Fruit fly (Drosophila melanogaster): ENCODE data around the gene Rsph9.

Rsph9 gene

dm6 chr2L:17383588-17384308 lies 28.7 kb downstream of the Rsph9 start, which contains the start of gene Lrch (continued):
- TF ChIP-seq CG30020 (tag; optimal IDR thresholded peaks at IDR 0.05) (no peak), tll (GFP tag; optimal IDR thresholded peaks at IDR 0.05) (peak in 1 of 2 experiments; percentile 21), lilli (GFP tag; optimal IDR thresholded peaks at IDR 0.05) (no peak), CG7556 (GFP tag; optimal IDR thresholded peaks at IDR 0.05) (no peak), HmgD (GFP tag; optimal IDR thresholded peaks at IDR 0.05) (peak; percentile 31), Trl (optimal IDR thresholded peaks at IDR 0.05) (no peak), Trl (GFP tag; optimal IDR thresholded peaks at IDR 0.05) (peak; percentile 35), dimm (GFP tag; IDR thresholded peaks at IDR 0.05) (no peak), aop (GFP tag; IDR thresholded peaks at IDR 0.05) (peak; percentile 71; the same call in 1 of the 2 replicates), gt (GFP tag; IDR thresholded peaks at IDR 0.05) (no peak), sens (GFP tag) (peak; percentile 58), CG3995 (GFP tag; optimal IDR thresholded peaks at IDR 0.05) (no peak), chinmo (GFP tag; IDR thresholded peaks at IDR 0.05; ENCODE audit: partially characterized antibody) (peak; percentile 66; the same call in 1 of the 4 replicates), otp (GFP tag; IDR thresholded peaks at IDR 0.05) (peak; percentile 58; the same call in 2 of the 3 replicates), prd (optimal IDR thresholded peaks at IDR 0.05) (no peak), prd (GFP tag; IDR thresholded peaks at IDR 0.05) (peak; percentile 30; the same call in 1 of the 3 replicates), vvl (GFP tag; IDR thresholded peaks at IDR 0.05) (peak; percentile 63; the same call in 1 of the 2 replicates), Oli (tag; optimal IDR thresholded peaks at IDR 0.05) (no peak), CG9437 (GFP tag; optimal IDR thresholded peaks at IDR 0.05) (peak; percentile 6), lbe (GFP tag; optimal IDR thresholded peaks at IDR 0.05) (no peak), CG12391 (tag; optimal IDR thresholded peaks at IDR 0.05) (no peak), sens-2 (GFP tag; IDR thresholded peaks at IDR 0.05) (no peak), Asciz (GFP tag; optimal IDR thresholded peaks at IDR 0.05) (no peak), CTCF (GFP tag; optimal IDR thresholded peaks at IDR 0.05) (no peak), CG5953 (GFP tag; IDR thresholded peaks at IDR 0.05) (no peak), Med (GFP tag) (peak; percentile 86), NC2α (GFP tag; optimal IDR thresholded peaks at IDR 0.05) (no peak), lab (GFP tag; optimal IDR thresholded peaks at IDR 0.05) (peak; percentile 74), CG17612 (GFP tag; IDR thresholded peaks at IDR 0.05) (no peak), Chrac-16 (GFP tag; optimal IDR thresholded peaks at IDR 0.05) (no peak), az2 (GFP tag; optimal IDR thresholded peaks at IDR 0.05) (no peak), CG8924 (tag; optimal IDR thresholded peaks at IDR 0.05) (peak; percentile 39), CG10543 (GFP tag; optimal IDR thresholded peaks at IDR 0.05) (peak; percentile 28), CG14667 (GFP tag; IDR thresholded peaks at IDR 0.05) (no peak), pita (GFP tag; optimal IDR thresholded peaks at IDR 0.05) (no peak), CG4360 (GFP tag; IDR thresholded peaks at IDR 0.05) (0 out of 2 replicates have a peak, but pooled peaks have one; percentile 25), MBD-R2 (GFP tag; IDR thresholded peaks at IDR 0.05) (peak; percentile 33; the same call in 1 of the 2 replicates), eyg (GFP tag; optimal IDR thresholded peaks at IDR 0.05) (no peak), bigmax (GFP tag; optimal IDR thresholded peaks at IDR 0.05) (no peak), CG4404 (GFP tag; IDR thresholded peaks at IDR 0.05) (no peak), CG12236 (GFP tag; optimal IDR thresholded peaks at IDR 0.05) (no peak), bcd (GFP tag; optimal IDR thresholded peaks at IDR 0.05) (peak; percentile 23), chif (GFP tag; optimal IDR thresholded peaks at IDR 0.05) (no peak), CG1233 (GFP tag; optimal IDR thresholded peaks at IDR 0.05) (no peak), Optix (GFP tag; IDR thresholded peaks at IDR 0.05) (0 out of 3 replicates have a peak, but pooled peaks have one; percentile 47), CG2875 (GFP tag; optimal IDR thresholded peaks at IDR 0.05) (no peak), tap (tag; optimal IDR thresholded peaks at IDR 0.05) (peak; percentile 51), klu (GFP tag; IDR thresholded peaks at IDR 0.05) (no peak), dati (GFP tag; IDR thresholded peaks at IDR 0.05) (no peak), Hmr (GFP tag; optimal IDR thresholded peaks at IDR 0.05) (peak; percentile 40), sc (optimal IDR thresholded peaks at IDR 0.05) (no peak), sc (GFP tag; optimal IDR thresholded peaks at IDR 0.05) (no peak)
